Worm (Caenorhabditis elegans) whole organism, late embryonic: ENCODE data around the gene lact-4.
A peak's percentile ranks its signal among the peaks of the same experiment; 100 is the strongest.

ENCODE experiments used
- ama-1 ChIP-seq: fragments of 150-350 bp; optimal IDR thresholded peaks from 2 replicates; lab custom pipeline; 2014
- ceh-22 ChIP-seq: sonication (generic microtip); optimal IDR thresholded peaks from 2 replicates; lab custom pipeline; 2017; ENCODE audit warnings: missing biosample characterization, missing genetic modification characterization
- elt-2 ChIP-seq: sonication (generic microtip); optimal IDR thresholded peaks from 2 replicates; lab custom pipeline; 2016; ENCODE audit warnings: missing genetic modification reagents, missing genetic modification characterization, missing compliant biosample characterization
- elt-4 ChIP-seq: sonication (generic microtip); optimal IDR thresholded peaks from 2 replicates; lab custom pipeline; 2016; ENCODE audit warnings: missing genetic modification characterization, missing compliant biosample characterization
- fkh-10 ChIP-seq: fragments of 150-350 bp; optimal IDR thresholded peaks from 2 replicates; lab custom pipeline; 2014; ENCODE audit warnings: missing biosample characterization, missing genetic modification reagents, missing genetic modification characterization
- hlh-13 ChIP-seq: fragments of 200-800 bp; sonication (Bioruptor generic); optimal IDR thresholded peaks from 2 replicates; lab custom pipeline; 2018; ENCODE audit warnings: mild to moderate bottlenecking, missing genetic modification characterization, missing compliant biosample characterization
- hlh-30 ChIP-seq: sonication (generic microtip); optimal IDR thresholded peaks from 2 replicates; lab custom pipeline; 2017; ENCODE audit warnings: antibody characterized with exemption, missing genetic modification characterization, missing compliant biosample characterization; ENCODE audit not compliant: insufficient read depth
- mec-3 ChIP-seq: sonication (generic microtip); optimal IDR thresholded peaks from 2 replicates; lab custom pipeline; 2016; ENCODE audit warnings: borderline replicate concordance, missing genetic modification characterization, missing compliant biosample characterization
- nhr-11 ChIP-seq: fragments of 150-350 bp; optimal IDR thresholded peaks from 2 replicates; lab custom pipeline; 2014; ENCODE audit warnings: missing biosample characterization, missing genetic modification characterization
- pat-9 ChIP-seq: fragments of 200-800 bp; sonication (Bioruptor generic); optimal IDR thresholded peaks from 2 replicates; lab custom pipeline; 2018; ENCODE audit warnings: mild to moderate bottlenecking, missing genetic modification characterization, moderate library complexity, missing compliant biosample characterization
- pha-4 ChIP-seq: fragments of 150-350 bp; optimal IDR thresholded peaks from 2 replicates; lab custom pipeline; 2018; ENCODE audit warnings: missing biosample characterization, missing genetic modification reagents, missing genetic modification characterization
- tbx-2 ChIP-seq: sonication (generic microtip); optimal IDR thresholded peaks from 2 replicates; lab custom pipeline; 2016; ENCODE audit warnings: missing genetic modification characterization, missing compliant biosample characterization
- tbx-7 ChIP-seq: sonication (generic microtip); optimal IDR thresholded peaks from 2 replicates; lab custom pipeline; 2016; ENCODE audit warnings: missing genotype, missing genetic modification characterization, missing compliant biosample characterization

DNA sequence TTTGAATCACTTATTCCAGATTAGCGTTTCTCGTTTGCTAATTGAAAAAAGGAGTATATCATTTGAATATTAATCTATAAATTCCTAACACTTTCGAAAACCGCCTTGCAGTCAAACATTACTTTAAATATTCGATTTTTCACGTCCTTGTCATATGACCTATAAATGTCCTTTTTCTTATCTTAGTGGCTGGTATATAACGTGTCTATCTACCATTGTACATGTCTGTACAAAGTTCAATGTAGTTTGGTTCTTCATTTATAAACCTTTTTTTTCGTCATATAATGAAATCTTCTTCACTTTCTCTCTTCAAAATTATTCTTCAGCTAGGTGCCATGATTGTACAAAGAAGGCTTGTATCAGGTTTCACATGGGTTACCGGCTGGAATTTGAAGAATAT lies 5.3 kb upstream of the lact-4 start, which contains the start of gene gbh-2:
- TF ChIP-seq hlh-13 (no peak), hlh-30 (tag; lab: Kevin White, UChicago) (no peak), pha-4 (tag; lab: Kevin White, UChicago) (no peak), mec-3 (no peak), fkh-10 (GFP tag; lab: Kevin White, UChicago) (no peak), ama-1 (lab: Kevin White, UChicago) (no peak), ceh-22 (no peak), elt-4 (no peak), elt-2 (tag; lab: Kevin White, UChicago) (peak; percentile 36), tbx-2 (tag; lab: Kevin White, UChicago) (no peak), tbx-7 (tag; lab: Kevin White, UChicago) (no peak), pat-9 (no peak), nhr-11 (tag; lab: Kevin White, UChicago) (no peak)
